Fruit fly (Drosophila melanogaster) whole organism, wandering third instar larva: ENCODE data around the gene bun.

Experiments used
- br ChIP-seq: fragments of 200-800 bp; sonication (Bioruptor generic); optimal IDR thresholded peaks from 2 replicates; lab custom pipeline; 2016; ENCODE audit warnings: missing biosample characterization, missing genetic modification characterization
- h ChIP-seq: fragments of 200-800 bp; sonication (Bioruptor generic); optimal IDR thresholded peaks from 3 replicates; lab custom pipeline; 2016; ENCODE audit warnings: missing biosample characterization, mild to moderate bottlenecking, missing genetic modification characterization
- psq ChIP-seq: fragments of 200-800 bp; sonication (Bioruptor generic); optimal IDR thresholded peaks from 3 replicates; lab custom pipeline; 2017; ENCODE audit warnings: missing biosample characterization, mild to moderate bottlenecking, missing genetic modification characterization, moderate library complexity

DNA sequence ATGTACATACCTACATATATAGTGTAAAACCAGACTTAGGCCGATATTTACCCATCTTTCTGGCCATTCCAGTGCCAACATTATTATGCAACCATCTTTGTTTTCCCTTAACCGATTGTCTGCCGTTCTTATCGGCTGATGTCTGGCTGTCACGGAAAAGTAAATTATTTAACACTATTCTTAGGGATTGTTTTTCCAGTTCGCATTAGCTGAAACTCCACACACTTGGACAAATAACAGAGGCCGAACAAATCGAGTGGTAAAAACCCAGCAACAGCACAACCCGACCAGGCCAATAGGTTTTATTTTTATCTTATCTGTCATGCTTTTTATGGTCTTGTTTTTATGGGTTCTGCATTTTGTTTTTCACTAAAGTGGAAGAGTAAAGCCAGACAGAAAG is 72.8 kb downstream of the bun start:
- TF ChIP-seq h (GFP tag; lab: Kevin White, UChicago) (no peak), br (GFP tag; lab: Kevin White, UChicago) (no peak), psq (GFP tag; lab: Kevin White, UChicago) (no peak)
